Worm (Caenorhabditis elegans) whole organism, L4/young adult: ENCODE data around the gene asp-16.
A peak's percentile ranks its signal among the peaks of the same experiment; 100 is the strongest.

Experiments used
- W03F9.2 ChIP-seq: fragments of 150-350 bp; optimal IDR thresholded peaks from 2 replicates; lab custom pipeline; 2014; ENCODE audit warnings: missing biosample characterization, missing genetic modification characterization
- dao-5 ChIP-seq: sonication (generic microtip); optimal IDR thresholded peaks from 2 replicates; lab custom pipeline; 2016; ENCODE audit warnings: missing genotype, missing genetic modification characterization, moderate library complexity, missing compliant biosample characterization
- him-1 ChIP-seq: sonication (generic microtip); optimal IDR thresholded peaks from 2 replicates; lab custom pipeline; 2016; ENCODE audit warnings: missing genotype, missing genetic modification reagents, missing genetic modification characterization, missing compliant biosample characterization

Gene asp-16

DNA sequence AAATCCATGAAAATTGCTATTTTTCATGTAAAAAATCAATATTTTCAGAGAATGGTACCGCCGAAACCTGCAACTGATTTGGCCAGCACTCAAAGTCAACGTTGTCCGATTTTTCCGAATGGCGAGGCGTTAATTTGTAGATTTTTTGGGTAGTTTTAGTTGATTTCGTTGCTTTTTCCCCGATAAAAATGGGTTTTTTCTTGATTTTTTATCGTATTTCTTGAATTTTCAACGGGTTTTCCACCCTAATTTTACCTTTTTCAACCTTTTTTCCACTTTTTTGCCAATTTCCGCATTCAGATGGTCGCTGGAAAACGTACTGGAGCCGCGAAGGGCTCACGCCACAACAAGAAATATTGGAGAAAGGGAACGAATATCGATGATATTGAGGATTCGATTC lies 40.7 kb downstream of the asp-16 start, which contains the start of gene Y39B6A.33:
Y39B6A.33 (plus strand) TSS at position 301 of the 400 bp plus-strand sequence.
- TF ChIP-seq him-1 (tag; lab: Kevin White, UChicago) (no peak), W03F9.2 (tag; lab: Kevin White, UChicago) (no peak), dao-5 (tag; lab: Kevin White, UChicago) (no peak)

DNA sequence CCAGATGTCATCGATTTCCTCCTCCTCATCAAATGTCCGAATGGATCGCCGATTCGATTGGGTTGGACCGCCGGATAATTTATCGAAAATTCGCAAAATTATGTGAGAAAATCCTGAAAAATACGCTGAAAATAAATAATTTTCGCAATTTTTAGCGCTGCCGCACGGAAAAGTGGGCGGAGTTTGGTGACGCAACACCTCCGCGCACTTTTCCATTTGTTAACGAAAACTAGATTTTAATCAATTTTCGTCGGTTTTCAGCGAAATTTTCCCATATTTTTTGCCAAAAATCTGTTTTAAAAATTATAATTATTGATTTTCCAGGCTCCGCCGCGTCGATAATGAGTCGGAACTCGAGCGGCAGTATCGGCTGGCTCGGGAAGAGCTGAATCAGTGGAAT lies 41.4 kb downstream of the asp-16 start, which contains the start of gene Y39B6A.34:
Y39B6A.34 (plus strand) TSS at position 3 of the 400 bp plus-strand sequence.
- TF ChIP-seq W03F9.2 (tag; lab: Kevin White, UChicago) (no peak), him-1 (tag; lab: Kevin White, UChicago) (no peak), dao-5 (tag; lab: Kevin White, UChicago) (no peak)

DNA sequence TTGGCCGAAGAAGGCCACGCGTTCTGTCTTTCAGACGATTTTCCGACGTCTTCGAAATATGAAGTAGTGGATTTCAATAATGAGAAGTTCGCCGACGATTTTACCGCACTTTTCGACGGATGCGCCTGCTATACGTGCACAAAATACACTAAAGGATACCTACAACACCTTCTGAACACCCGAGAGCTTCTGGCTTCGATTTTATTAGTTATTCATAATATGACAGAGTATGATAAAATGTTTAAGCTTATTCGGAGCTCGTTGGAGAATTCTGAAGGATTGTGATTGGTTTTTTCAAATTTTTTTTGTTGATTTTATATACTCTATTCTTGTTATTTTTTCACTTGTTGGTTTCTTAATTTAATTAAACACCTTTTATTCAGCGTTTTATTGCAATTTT lies 41.9 kb downstream of the asp-16 start:
- TF ChIP-seq W03F9.2 (tag; lab: Kevin White, UChicago): no peak
- no peak for TF ChIP-seq dao-5 (tag; lab: Kevin White, UChicago)
- TF ChIP-seq him-1 (tag; lab: Kevin White, UChicago): no peak

DNA sequence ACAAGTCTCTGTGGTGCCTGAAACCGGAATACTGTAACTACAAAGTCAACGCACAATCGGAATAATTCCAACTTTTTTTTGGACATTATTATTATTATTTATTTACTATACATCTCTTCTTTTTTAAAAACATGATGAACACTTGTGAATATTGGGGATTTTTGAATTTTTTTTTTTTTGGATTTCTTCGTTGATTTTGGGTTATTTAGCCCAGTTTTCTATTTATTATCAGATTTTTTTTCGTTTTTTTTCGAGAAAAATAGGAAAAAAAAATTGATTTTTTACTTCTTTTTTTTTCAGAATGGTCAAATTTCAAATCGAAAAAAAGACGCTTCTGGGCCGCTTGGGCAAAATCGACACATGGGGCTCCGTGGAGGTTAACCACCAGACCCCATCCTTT lies 44.4 kb downstream of the asp-16 start, which contains the start of gene tgt-2:
tgt-2 (plus strand) TSS at position 301 of the 400 bp plus-strand sequence.
- TF ChIP-seq W03F9.2 (tag; lab: Kevin White, UChicago) (no peak), him-1 (tag; lab: Kevin White, UChicago) (no peak), dao-5 (tag; lab: Kevin White, UChicago) (no peak)

DNA sequence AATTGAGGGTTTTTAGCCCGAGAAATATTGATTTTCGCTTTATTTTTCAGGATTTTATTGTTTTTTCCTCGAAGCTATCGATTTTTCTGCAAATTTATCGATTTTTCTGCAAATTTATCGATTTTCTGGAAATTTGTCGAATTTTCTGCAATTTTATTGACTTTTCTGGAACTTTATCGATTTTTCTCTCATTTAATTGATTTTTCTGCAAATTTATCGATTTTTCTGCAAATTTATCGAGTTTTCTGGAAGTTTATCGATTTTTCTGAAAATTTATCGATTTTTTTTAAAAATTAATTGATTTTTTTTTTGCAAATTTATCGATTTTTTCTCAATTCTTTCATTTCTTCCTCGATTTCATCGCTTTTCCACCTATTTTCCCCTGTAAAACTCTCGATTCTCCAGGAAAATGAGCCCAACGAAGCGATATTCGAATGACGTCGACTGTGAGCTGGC lies 48.8 kb downstream of the asp-16 start, which contains the start of gene gtf-2F2:
gtf-2F2 (plus strand) TSS at position 406 of the 456 bp plus-strand sequence.
- TF ChIP-seq him-1 (tag; lab: Kevin White, UChicago) (no peak), dao-5 (tag; lab: Kevin White, UChicago) (no peak), W03F9.2 (tag; lab: Kevin White, UChicago) (no peak)

DNA sequence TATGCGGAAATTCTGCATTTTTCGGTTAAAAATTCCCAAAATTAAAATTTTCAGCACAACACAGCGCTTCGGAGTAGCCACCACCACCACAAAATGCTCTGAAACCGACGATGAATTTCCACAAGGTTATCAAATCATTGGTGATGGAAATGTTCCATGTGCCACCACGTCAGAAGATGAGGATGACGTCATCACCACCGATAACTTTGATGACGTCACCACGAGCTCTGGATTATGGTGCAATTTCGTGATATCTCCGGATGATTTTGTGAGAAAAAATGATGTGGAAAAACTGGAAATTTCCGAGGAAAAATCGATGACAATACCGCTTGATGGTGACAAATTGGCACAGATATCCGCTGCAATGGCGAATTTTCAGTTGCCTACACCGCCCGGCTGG lies 49.4 kb downstream of the asp-16 start:
- no peak for TF ChIP-seq him-1 (tag; lab: Kevin White, UChicago)
- TF ChIP-seq dao-5 (tag; lab: Kevin White, UChicago): no peak
- TF ChIP-seq W03F9.2 (tag; lab: Kevin White, UChicago): no peak

DNA sequence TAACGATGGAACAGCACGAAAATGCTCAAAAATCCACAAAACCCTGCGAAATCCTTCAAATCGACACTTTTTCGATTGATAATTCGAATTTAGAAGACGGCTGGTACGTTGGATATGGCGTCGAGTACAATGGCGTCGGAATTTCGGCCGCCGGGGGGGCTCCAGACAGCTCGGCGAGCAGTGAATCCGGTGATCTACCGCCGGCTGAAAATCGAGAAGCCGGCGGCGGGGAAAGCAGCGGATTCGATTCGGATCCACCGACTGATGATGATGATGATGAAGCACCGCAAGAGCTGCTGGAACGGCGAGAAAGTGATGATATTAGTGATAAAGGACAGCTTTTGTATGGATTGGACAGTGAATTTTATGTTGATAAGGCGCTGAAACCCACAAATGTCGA lies 51.4 kb downstream of the asp-16 start:
- TF ChIP-seq W03F9.2 (tag; lab: Kevin White, UChicago) (no peak), him-1 (tag; lab: Kevin White, UChicago) (no peak), dao-5 (tag; lab: Kevin White, UChicago) (no peak)

DNA sequence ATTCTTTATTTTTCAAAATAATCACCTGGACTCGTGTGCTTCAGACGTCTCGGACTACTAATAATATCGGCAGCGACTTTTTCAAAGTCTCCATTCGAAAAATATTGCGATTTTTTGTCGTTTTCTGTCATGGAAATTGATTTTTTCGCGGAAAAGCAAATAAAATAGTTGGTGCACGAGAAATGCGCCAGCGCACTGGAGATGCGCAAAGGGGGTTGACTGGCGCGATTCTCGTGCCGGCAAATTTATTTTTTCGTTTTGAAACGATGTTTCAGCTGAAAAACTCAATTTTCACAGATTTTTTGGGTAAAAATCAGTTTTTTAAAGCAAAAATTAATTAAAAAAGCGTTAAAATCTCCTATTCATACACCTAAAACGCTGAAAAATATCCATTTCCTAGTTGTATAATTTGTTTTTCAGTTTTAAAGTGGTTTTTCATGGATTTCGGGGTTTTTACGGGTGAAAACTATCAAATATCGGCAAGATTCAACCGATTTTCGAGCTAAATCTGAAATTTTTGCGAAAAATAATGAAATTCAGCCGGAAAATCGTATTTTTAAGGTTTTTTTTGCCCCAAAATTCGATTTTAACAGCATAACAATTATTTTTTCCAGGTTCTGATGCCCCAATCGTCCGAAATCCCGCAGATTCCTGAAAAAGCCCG lies 52.0 kb downstream of the asp-16 start, which contains the start of the genes reps-1 and Y39B6A.37:
reps-1 (minus strand) TSS at position 263 of the 664 bp plus-strand sequence.
Y39B6A.37 (plus strand) TSS at position 614 of the 664 bp plus-strand sequence.
- TF ChIP-seq him-1 (tag; lab: Kevin White, UChicago): no peak
- peak; percentile 42 for TF ChIP-seq W03F9.2 (tag; lab: Kevin White, UChicago)
